Worm (Caenorhabditis elegans) whole organism, L3 larva: ENCODE measurements around the gene rbbp-5.

ENCODE experiments used
- R02D3.7 ChIP-seq: fragments of 150-350 bp; optimal IDR thresholded peaks from 2 replicates; lab custom pipeline; 2014; ENCODE audit warnings: missing biosample characterization, missing genetic modification characterization
- ZK546.5 ChIP-seq: sonication (generic microtip); optimal IDR thresholded peaks from 2 replicates; lab custom pipeline; 2017; ENCODE audit warnings: missing biosample characterization, missing genetic modification characterization
- aly-2 ChIP-seq: fragments of 150-350 bp; optimal IDR thresholded peaks from 2 replicates; lab custom pipeline; 2014; ENCODE audit warnings: missing biosample characterization, missing genetic modification characterization
- ceh-16 ChIP-seq: sonication (generic microtip); optimal IDR thresholded peaks from 2 replicates; lab custom pipeline; 2017; ENCODE audit warnings: missing biosample characterization, missing genetic modification characterization
- ceh-28 ChIP-seq: fragments of 150-350 bp; optimal IDR thresholded peaks from 2 replicates; lab custom pipeline; 2014; ENCODE audit warnings: missing biosample characterization, missing genetic modification reagents, missing genetic modification characterization
- ceh-9 ChIP-seq: sonication (generic microtip); optimal IDR thresholded peaks from 2 replicates; lab custom pipeline; 2018; ENCODE audit warnings: missing biosample characterization, missing genetic modification characterization
- daf-12 ChIP-seq: fragments of 150-350 bp; optimal IDR thresholded peaks from 2 replicates; lab custom pipeline; 2014; ENCODE audit warnings: missing biosample characterization, missing genetic modification reagents, missing genetic modification characterization
- egl-5 ChIP-seq: fragments of 150-350 bp; optimal IDR thresholded peaks from 2 replicates; lab custom pipeline; 2017; ENCODE audit warnings: missing biosample characterization, missing genetic modification reagents, missing genetic modification characterization, inconsistent platforms
- elt-2 ChIP-seq: sonication (generic microtip); optimal IDR thresholded peaks from 2 replicates; lab custom pipeline; 2016; ENCODE audit warnings: missing genetic modification reagents, mild to moderate bottlenecking, missing genetic modification characterization, missing compliant biosample characterization
- elt-3 ChIP-seq, 3 experiments: fragments of 150-350 bp in 1 of 3; sonication (generic microtip) in 2 of 3; optimal IDR thresholded peaks; 2 replicates in 2 of 3; 4 replicates in 1 of 3; lab custom pipeline; 2014 to 2017; ENCODE audit warnings: missing biosample characterization in 3 of 3, missing genetic modification characterization in 3 of 3
- eor-1 ChIP-seq, 2 experiments: fragments of 150-350 bp; optimal IDR thresholded peaks; 2 replicates each; lab custom pipeline; 2014 to 2018; ENCODE audit warnings: missing biosample characterization in 2 of 2, missing genetic modification characterization in 2 of 2
- fkh-10 ChIP-seq: sonication (generic microtip); optimal IDR thresholded peaks from 2 replicates; lab custom pipeline; 2017; ENCODE audit warnings: missing biosample characterization, missing genetic modification reagents, missing genetic modification characterization
- fkh-2 ChIP-seq: fragments of 150-350 bp; optimal IDR thresholded peaks from 2 replicates; lab custom pipeline; 2014; ENCODE audit warnings: missing biosample characterization, missing genetic modification reagents, missing genetic modification characterization
- fos-1 ChIP-seq: fragments of 150-350 bp; optimal IDR thresholded peaks from 2 replicates; lab custom pipeline; 2014; ENCODE audit warnings: missing biosample characterization, missing genetic modification characterization
- jun-1 ChIP-seq: fragments of 150-350 bp; optimal IDR thresholded peaks from 2 replicates; lab custom pipeline; 2014; ENCODE audit warnings: missing biosample characterization, missing genetic modification reagents, missing genetic modification characterization
- lin-15B ChIP-seq: fragments of 150-350 bp; optimal IDR thresholded peaks from 2 replicates; lab custom pipeline; 2014; ENCODE audit warnings: missing biosample characterization, missing genetic modification characterization
- lsy-12 ChIP-seq: sonication (generic microtip); optimal IDR thresholded peaks from 2 replicates; lab custom pipeline; 2016; ENCODE audit warnings: mild to moderate bottlenecking, missing genetic modification characterization, missing compliant biosample characterization
- mdl-1 ChIP-seq: fragments of 150-350 bp; optimal IDR thresholded peaks from 2 replicates; lab custom pipeline; 2014; ENCODE audit warnings: missing biosample characterization, missing genetic modification characterization
- mml-1 ChIP-seq: fragments of 150-350 bp; sonication (generic microtip); optimal IDR thresholded peaks from 3 replicates; lab custom pipeline; 2014; ENCODE audit warnings: missing biosample characterization, missing genetic modification characterization
- nfya-1 ChIP-seq: sonication (generic microtip); optimal IDR thresholded peaks from 2 replicates; lab custom pipeline; 2017; ENCODE audit warnings: missing genetic modification characterization, mild to moderate bottlenecking, missing compliant biosample characterization, antibody characterized with exemption, moderate library complexity; ENCODE audit not compliant: insufficient read depth
- nhr-12 ChIP-seq: fragments of 150-350 bp; optimal IDR thresholded peaks from 2 replicates; lab custom pipeline; 2014; ENCODE audit warnings: missing biosample characterization, missing genetic modification characterization
- nhr-23 ChIP-seq: fragments of 150-350 bp; optimal IDR thresholded peaks from 2 replicates; lab custom pipeline; 2014; ENCODE audit warnings: missing biosample characterization, missing genetic modification reagents, missing genetic modification characterization
- nhr-237 ChIP-seq: fragments of 150-350 bp; optimal IDR thresholded peaks from 2 replicates; lab custom pipeline; 2014; ENCODE audit warnings: missing biosample characterization, missing genetic modification characterization
- nhr-25 ChIP-seq: sonication (generic microtip); optimal IDR thresholded peaks from 2 replicates; lab custom pipeline; 2017; ENCODE audit warnings: missing biosample characterization, missing genetic modification characterization
- nhr-43 ChIP-seq: sonication (generic microtip); optimal IDR thresholded peaks from 2 replicates; lab custom pipeline; 2016; ENCODE audit warnings: mild to moderate bottlenecking, missing genetic modification characterization, missing compliant biosample characterization; ENCODE audit not compliant: poor library complexity, severe bottlenecking
- nhr-67 ChIP-seq: fragments of 150-350 bp; optimal IDR thresholded peaks from 2 replicates; lab custom pipeline; 2014; ENCODE audit warnings: missing biosample characterization, missing genetic modification characterization
- nhr-76 ChIP-seq: fragments of 150-350 bp; sonication (generic microtip); optimal IDR thresholded peaks from 5 replicates; lab custom pipeline; 2014; ENCODE audit warnings: missing biosample characterization, missing genetic modification characterization
- nhr-77 ChIP-seq: fragments of 150-350 bp; optimal IDR thresholded peaks from 2 replicates; lab custom pipeline; 2014; ENCODE audit warnings: missing biosample characterization, missing genetic modification characterization
- pqm-1 ChIP-seq: fragments of 150-350 bp; optimal IDR thresholded peaks from 2 replicates; lab custom pipeline; 2017; ENCODE audit warnings: missing biosample characterization, missing genetic modification characterization, inconsistent platforms
- tbx-2 ChIP-seq: sonication (generic microtip); optimal IDR thresholded peaks from 2 replicates; lab custom pipeline; 2016; ENCODE audit warnings: mild to moderate bottlenecking, missing genetic modification characterization, missing compliant biosample characterization
- unc-39 ChIP-seq: sonication (generic microtip); optimal IDR thresholded peaks from 4 replicates; lab custom pipeline; 2017; ENCODE audit warnings: missing biosample characterization, missing genetic modification characterization
- unc-62 ChIP-seq: fragments of 150-350 bp; sonication (generic microtip); optimal IDR thresholded peaks from 4 replicates; lab custom pipeline; 2014; ENCODE audit warnings: missing biosample characterization, missing genetic modification reagents, missing genetic modification characterization
- zag-1 ChIP-seq: fragments of 150-350 bp; optimal IDR thresholded peaks from 2 replicates; lab custom pipeline; 2014; ENCODE audit warnings: missing biosample characterization, missing genetic modification characterization
- ztf-4 ChIP-seq: fragments of 150-350 bp; optimal IDR thresholded peaks from 2 replicates; lab custom pipeline; 2014; ENCODE audit warnings: missing biosample characterization, missing genetic modification characterization

rbbp-5 gene

DNA sequence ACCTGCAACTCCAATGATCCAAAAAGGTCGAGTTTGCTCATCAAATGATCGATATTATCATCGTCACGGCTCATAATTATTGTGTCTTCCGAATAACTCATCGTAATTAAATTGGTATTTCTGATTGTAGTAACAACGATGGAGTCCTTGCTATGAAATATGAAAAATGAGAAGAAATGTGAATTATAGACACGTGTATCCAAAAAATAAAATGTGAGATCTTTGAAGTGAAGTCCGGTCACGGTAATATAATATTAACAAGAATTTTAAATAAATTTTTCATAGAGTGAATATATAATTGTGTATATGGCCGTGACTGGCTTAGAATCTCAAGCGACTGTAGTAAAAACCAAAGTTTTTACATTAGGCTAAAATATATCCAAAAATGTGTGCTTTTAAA, 30.6 kb upstream of the rbbp-5 start, which contains the start of gene H12I13.1:
Gene H12I13.1, minus strand, starts transcription at position 101 of the 400 bp plus-strand sequence.
- TF ChIP-seq jun-1 (tag; lab: Kevin White, UChicago), result no peak
- no peak for TF ChIP-seq ZK546.5

DNA sequence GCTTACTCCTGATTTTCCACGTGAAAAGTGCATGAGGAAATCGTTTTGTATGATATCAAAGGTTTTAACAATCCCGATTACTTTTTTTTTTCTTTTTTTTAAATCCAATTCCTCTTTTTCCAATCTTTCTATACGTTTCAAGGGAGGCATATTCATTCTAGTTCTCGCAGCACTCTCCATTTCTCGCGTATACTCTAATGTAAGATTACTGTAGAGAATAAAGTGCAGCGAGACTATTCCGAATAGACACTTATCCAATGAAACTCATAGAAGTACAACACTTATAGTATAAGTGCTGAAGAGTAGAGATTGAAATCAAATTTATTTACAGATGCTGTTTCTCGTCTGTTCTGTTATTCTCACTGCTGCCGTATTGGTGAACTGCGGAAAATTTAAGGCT, 20.0 kb upstream of the rbbp-5 start, which contains the start of gene H12I13.6:
Gene H12I13.6, plus strand, starts transcription at position 301 of the 400 bp plus-strand sequence.
- TF ChIP-seq nhr-25 (tag; lab: Kevin White, UChicago) (no peak), nhr-237 (no peak), ceh-9 (tag; lab: Kevin White, UChicago) (no peak), mml-1 (tag; lab: Kevin White, UChicago) (no peak), nfya-1 (tag; lab: Kevin White, UChicago) (no peak), unc-62 (GFP tag; lab: Kevin White, UChicago) (no peak), nhr-23 (tag; lab: Kevin White, UChicago) (no peak), lsy-12 (no peak), tbx-2 (tag; lab: Kevin White, UChicago) (no peak), daf-12 (tag; lab: Kevin White, UChicago) (no peak), lin-15B (no peak), fkh-2 (tag; lab: Kevin White, UChicago) (no peak), nhr-43 (tag; lab: Kevin White, UChicago) (no peak), ceh-16 (tag; lab: Kevin White, UChicago) (no peak), mdl-1 (tag; lab: Kevin White, UChicago) (no peak), ztf-4 (tag; lab: Kevin White, UChicago) (no peak)
- TF ChIP-seq, all 47 proteins: peak for 0

DNA sequence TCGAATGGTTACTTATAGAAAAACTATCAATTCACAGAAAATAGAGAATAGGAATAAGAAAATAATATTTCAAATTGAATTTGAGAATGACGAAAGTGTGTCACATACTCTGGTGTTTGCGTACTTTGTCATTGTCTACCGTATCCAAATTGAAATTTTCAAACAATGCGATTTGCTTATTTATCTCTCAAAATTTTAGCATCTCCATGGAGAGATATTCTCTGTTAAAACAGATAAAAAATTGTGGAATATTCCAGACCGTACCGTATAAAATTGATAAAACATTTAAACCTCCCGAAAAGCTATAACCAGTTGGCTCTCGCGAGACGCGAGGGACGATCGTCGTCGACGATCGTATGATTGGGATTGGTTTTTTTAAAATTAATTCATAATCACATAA, 16.9 kb upstream of the rbbp-5 start, which contains the start of gene fbf-1:
Gene fbf-1, minus strand, starts transcription at position 101 of the 400 bp plus-strand sequence.
- TF ChIP-seq nhr-77 (tag; lab: Kevin White, UChicago) (no peak), tbx-2 (tag; lab: Kevin White, UChicago) (no peak), ZK546.5 (no peak), aly-2 (tag; lab: Kevin White, UChicago) (no peak), ztf-4 (tag; lab: Kevin White, UChicago) (no peak), lsy-12 (no peak), pqm-1 (no peak), fos-1 (tag; lab: Kevin White, UChicago) (no peak), elt-2 (tag; lab: Kevin White, UChicago) (no peak), egl-5 (tag; lab: Kevin White, UChicago) (no peak), eor-1 (tag; optimal IDR thresholded peaks at IDR 0.05; lab: Kevin White, UChicago) (no peak), nfya-1 (tag; lab: Kevin White, UChicago) (no peak), nhr-12 (tag; lab: Kevin White, UChicago) (no peak), fkh-10 (GFP tag; lab: Kevin White, UChicago) (no peak)

ce11 chrII:6082620-6083019, 15.0 kb upstream of the rbbp-5 start, which contains the start of gene F21H12.3:
F21H12.3 (plus strand) TSS chrII:6082920.
- TF ChIP-seq zag-1 (tag; lab: Kevin White, UChicago) (no peak), eor-1 (tag; optimal IDR thresholded peaks at IDR 0.05; lab: Kevin White, UChicago) (no peak), R02D3.7 (tag; lab: Kevin White, UChicago) (no peak), jun-1 (tag; lab: Kevin White, UChicago) (no peak), ceh-16 (tag; lab: Kevin White, UChicago) (no peak), nhr-76 (tag; lab: Kevin White, UChicago) (no peak), pqm-1 (no peak), ceh-28 (tag; lab: Kevin White, UChicago) (no peak), nhr-43 (tag; lab: Kevin White, UChicago) (no peak), tbx-2 (tag; lab: Kevin White, UChicago) (no peak), elt-2 (tag; lab: Kevin White, UChicago) (no peak), unc-39 (no peak), nhr-67 (tag; lab: Kevin White, UChicago) (no peak), elt-3 (tag; optimal IDR thresholded peaks at IDR 0.05; lab: Kevin White, UChicago) (no peak), fkh-2 (tag; lab: Kevin White, UChicago) (no peak), aly-2 (tag; lab: Kevin White, UChicago) (no peak), lsy-12 (no peak), nhr-25 (tag; lab: Kevin White, UChicago) (no peak), lin-15B (no peak), mml-1 (tag; lab: Kevin White, UChicago) (no peak)
